Fruit fly (Drosophila melanogaster) whole organism, embryonic: ENCODE results near the gene CG7728.
A peak's percentile ranks its signal among the peaks of the same experiment; 100 is the strongest.

Experiments
- Ada2b ChIP-seq: fragments of 200-800 bp; sonication (Bioruptor generic); IDR thresholded peaks from 2 replicates; pipeline ENCODE4 v1.3.6; 2022; ENCODE audit warnings: missing biosample characterization, missing genetic modification characterization
- Atf-2 ChIP-seq: fragments of 200-800 bp; sonication (Bioruptor generic); optimal IDR thresholded peaks from 2 replicates; lab custom pipeline; 2016; ENCODE audit warnings: missing biosample characterization, missing genetic modification characterization
- B-H1 ChIP-seq: fragments of 200-800 bp; sonication (Bioruptor generic); IDR thresholded peaks from 3 replicates; pipeline ENCODE4 v1.3.6; 2022; ENCODE audit warnings: missing biosample characterization, missing genetic modification characterization
- BEAF-32 ChIP-seq: fragments of 200-800 bp; sonication (Bioruptor generic); optimal IDR thresholded peaks from 3 replicates; lab custom pipeline; 2017; ENCODE audit warnings: missing biosample characterization, missing genetic modification characterization, mild to moderate bottlenecking, moderate library complexity, missing genetic modification reagents
- CG10209 ChIP-seq: fragments of 200-800 bp; sonication (Bioruptor generic); optimal IDR thresholded peaks from 3 replicates; lab custom pipeline; 2017; ENCODE audit warnings: missing biosample characterization, mild to moderate bottlenecking, missing genetic modification characterization, missing genetic modification reagents
- CG10321 ChIP-seq: fragments of 200-800 bp; sonication (Bioruptor generic); IDR thresholded peaks from 2 replicates; pipeline ENCODE4 v1.3.6; 2022; ENCODE audit warnings: missing biosample characterization, missing genetic modification characterization
- CG10366 ChIP-seq: fragments of 200-800 bp; sonication (Bioruptor generic); IDR thresholded peaks from 2 replicates; pipeline ENCODE4 v1.3.6; 2022; ENCODE audit warnings: missing biosample characterization, missing genetic modification characterization
- CG10654 ChIP-seq: fragments of 200-800 bp; sonication (Bioruptor generic); optimal IDR thresholded peaks from 2 replicates; lab custom pipeline; 2016; ENCODE audit warnings: missing biosample characterization, missing genetic modification characterization
- CG11695 ChIP-seq: fragments of 200-800 bp; sonication (Bioruptor generic); IDR thresholded peaks from 3 replicates; pipeline ENCODE4 v1.3.6; 2022; ENCODE audit warnings: missing biosample characterization, missing genetic modification characterization
- CG12155 ChIP-seq: fragments of 200-800 bp; sonication (Bioruptor generic); optimal IDR thresholded peaks from 3 replicates; lab custom pipeline; 2016; ENCODE audit warnings: missing biosample characterization, missing genetic modification characterization
- CG12299 ChIP-seq: fragments of 200-800 bp; sonication (Bioruptor generic); optimal IDR thresholded peaks from 2 replicates; lab custom pipeline; 2018; ENCODE audit warnings: missing biosample characterization, mild to moderate bottlenecking, missing genetic modification characterization
- CG1233 ChIP-seq: fragments of 200-800 bp; sonication (Bioruptor generic); optimal IDR thresholded peaks from 4 replicates; lab custom pipeline; 2018; ENCODE audit warnings: missing biosample characterization, mild to moderate bottlenecking, missing genetic modification characterization
- CG12391 ChIP-seq: fragments of 200-800 bp; sonication (Bioruptor generic); optimal IDR thresholded peaks from 3 replicates; lab custom pipeline; 2018; ENCODE audit warnings: missing biosample characterization, mild to moderate bottlenecking, missing genetic modification characterization, moderate library complexity
- CG14965 ChIP-seq: fragments of 200-800 bp; sonication (Bioruptor generic); optimal IDR thresholded peaks from 2 replicates; lab custom pipeline; 2016; ENCODE audit warnings: missing biosample characterization, missing genetic modification characterization, borderline replicate concordance
- CG17361 ChIP-seq: fragments of 200-800 bp; sonication (Bioruptor generic); IDR thresholded peaks from 3 replicates; pipeline ENCODE4 v1.3.6; 2022; ENCODE audit warnings: missing biosample characterization, missing genetic modification characterization
- CG18619 ChIP-seq: fragments of 200-800 bp; sonication (Bioruptor generic); optimal IDR thresholded peaks from 3 replicates; lab custom pipeline; 2017; ENCODE audit warnings: missing biosample characterization, mild to moderate bottlenecking, missing genetic modification characterization
- CG3407 ChIP-seq: fragments of 200-800 bp; sonication (Bioruptor generic); optimal IDR thresholded peaks from 2 replicates; lab custom pipeline; 2018; ENCODE audit warnings: missing biosample characterization, mild to moderate bottlenecking, missing genetic modification characterization
- CG34376 ChIP-seq: fragments of 200-800 bp; sonication (Bioruptor generic); optimal IDR thresholded peaks from 2 replicates; lab custom pipeline; 2018; ENCODE audit warnings: missing biosample characterization, mild to moderate bottlenecking, missing genetic modification characterization
- CG3847 ChIP-seq: fragments of 200-800 bp; sonication (Bioruptor generic); IDR thresholded peaks from 2 replicates; pipeline ENCODE4 v1.3.6; 2022; ENCODE audit warnings: missing biosample characterization, missing genetic modification characterization
- CG4360 ChIP-seq: fragments of 200-800 bp; sonication (Bioruptor generic); IDR thresholded peaks from 2 replicates; pipeline ENCODE4 v1.3.6; 2022; ENCODE audit warnings: missing biosample characterization, missing genetic modification characterization
- CG4820 ChIP-seq: fragments of 200-800 bp; sonication (Bioruptor generic); optimal IDR thresholded peaks from 3 replicates; lab custom pipeline; 2016; ENCODE audit warnings: missing biosample characterization, missing genetic modification characterization
- CG5180 ChIP-seq: fragments of 200-800 bp; sonication (Bioruptor generic); optimal IDR thresholded peaks from 3 replicates; lab custom pipeline; 2017; ENCODE audit warnings: missing biosample characterization, missing genetic modification characterization, mild to moderate bottlenecking, moderate library complexity, missing genetic modification reagents
- CG6791 ChIP-seq: fragments of 200-800 bp; sonication (Bioruptor generic); IDR thresholded peaks from 3 replicates; pipeline ENCODE4 v1.3.6; 2022; ENCODE audit warnings: missing biosample characterization, missing genetic modification characterization; ENCODE audit not compliant: partially characterized antibody
- CG8290 ChIP-seq, 3 experiments: fragments of 200-800 bp; sonication (Bioruptor generic); optimal IDR thresholded peaks; 2 replicates each; lab custom pipeline; 2016 to 2019; ENCODE audit warnings: missing biosample characterization in 3 of 3, missing genetic modification characterization in 3 of 3, mild to moderate bottlenecking in 2 of 3, moderate library complexity in 1 of 3
- Gug ChIP-seq: fragments of 200-800 bp; sonication (Bioruptor generic); IDR thresholded peaks from 4 replicates; pipeline ENCODE4 v1.3.6; 2022; ENCODE audit warnings: missing biosample characterization, missing genetic modification characterization
- HLH3B ChIP-seq: fragments of 200-800 bp; sonication (Bioruptor generic); IDR thresholded peaks from 2 replicates; pipeline ENCODE4 v1.3.6; 2022; ENCODE audit warnings: missing biosample characterization, missing genetic modification characterization
- Hsf ChIP-seq: fragments of 200-800 bp; sonication (Bioruptor generic); optimal IDR thresholded peaks from 3 replicates; lab custom pipeline; 2016; ENCODE audit warnings: missing biosample characterization, missing genetic modification characterization
- PHDP ChIP-seq: fragments of 200-800 bp; sonication (Bioruptor generic); optimal IDR thresholded peaks from 3 replicates; lab custom pipeline; 2018; ENCODE audit warnings: missing biosample characterization, mild to moderate bottlenecking, missing genetic modification characterization, moderate library complexity
- Ravus ChIP-seq: fragments of 200-800 bp; sonication (Bioruptor generic); IDR thresholded peaks from 2 replicates; pipeline ENCODE4 v1.3.6; 2022; ENCODE audit warnings: missing biosample characterization, missing genetic modification characterization
- chif ChIP-seq, 2 experiments: fragments of 200-800 bp; sonication (Bioruptor generic); optimal IDR thresholded peaks; 3 replicates each; lab custom pipeline; 2016; ENCODE audit warnings: missing biosample characterization in 2 of 2, missing genetic modification characterization in 2 of 2
- chm ChIP-seq: fragments of 200-800 bp; sonication (Bioruptor generic); IDR thresholded peaks from 2 replicates; pipeline ENCODE4 v1.3.6; 2022; ENCODE audit warnings: missing biosample characterization, missing genetic modification characterization
- dmrt99B ChIP-seq: fragments of 200-800 bp; sonication (Bioruptor generic); optimal IDR thresholded peaks from 2 replicates; lab custom pipeline; 2018; ENCODE audit warnings: missing biosample characterization, mild to moderate bottlenecking, missing genetic modification characterization, moderate library complexity
- dpn ChIP-seq, 2 experiments: fragments of 200-800 bp; sonication (Bioruptor generic); optimal IDR thresholded peaks; 3 replicates each; lab custom pipeline; 2016; ENCODE audit warnings: missing biosample characterization in 2 of 2, missing genetic modification characterization in 2 of 2
- ftz-f1 ChIP-seq: fragments of 200-800 bp; sonication (Bioruptor generic); optimal IDR thresholded peaks from 2 replicates; lab custom pipeline; 2016; ENCODE audit warnings: missing biosample characterization, missing genetic modification characterization
- gem ChIP-seq: fragments of 200-800 bp; sonication (Bioruptor generic); optimal IDR thresholded peaks from 2 replicates; lab custom pipeline; 2019; ENCODE audit warnings: missing biosample characterization, mild to moderate bottlenecking, missing genetic modification characterization, moderate library complexity
- gro ChIP-seq: fragments of 200-800 bp; sonication (Bioruptor generic); optimal IDR thresholded peaks from 2 replicates; lab custom pipeline; 2016; ENCODE audit warnings: missing biosample characterization, missing genetic modification characterization
- ham ChIP-seq: fragments of 200-800 bp; sonication (Bioruptor generic); IDR thresholded peaks from 2 replicates; pipeline ENCODE4 v1.3.6; 2022; ENCODE audit warnings: missing biosample characterization, missing genetic modification characterization
- hth ChIP-seq: fragments of >200 bp; optimal IDR thresholded peaks from 2 replicates; lab custom pipeline; 2017; ENCODE audit warnings: inconsistent platforms
- inv ChIP-seq: fragments of 200-800 bp; sonication (Bioruptor generic); IDR thresholded peaks from 2 replicates; pipeline ENCODE4 v1.3.6; 2022; ENCODE audit warnings: missing biosample characterization, missing genetic modification characterization; ENCODE audit not compliant: partially characterized antibody
- ken ChIP-seq: fragments of 200-800 bp; sonication (Bioruptor generic); IDR thresholded peaks from 3 replicates; pipeline ENCODE4 v1.3.6; 2022; ENCODE audit warnings: missing biosample characterization, missing genetic modification characterization
- nau ChIP-seq: fragments of 200-800 bp; sonication (Bioruptor generic); optimal IDR thresholded peaks from 3 replicates; lab custom pipeline; 2017; ENCODE audit warnings: missing biosample characterization, mild to moderate bottlenecking, missing genetic modification characterization, missing genetic modification reagents
- psq ChIP-seq: fragments of 200-800 bp; sonication (Bioruptor generic); optimal IDR thresholded peaks from 2 replicates; lab custom pipeline; 2017; ENCODE audit warnings: missing biosample characterization, missing genetic modification characterization
- sc ChIP-seq, 3 experiments: fragments of >200 bp in 2 of 3; fragments of 200-800 bp in 1 of 3; sonication (Bioruptor generic) in 1 of 3; optimal IDR thresholded peaks; 2 replicates in 2 of 3; 3 replicates in 1 of 3; lab custom pipeline; 2017; ENCODE audit warnings: mild to moderate bottlenecking in 1 of 3, missing biosample characterization in 1 of 3, missing genetic modification characterization in 1 of 3, missing genetic modification reagents in 1 of 3
- sens-2 ChIP-seq: fragments of 200-800 bp; sonication (Bioruptor generic); IDR thresholded peaks from 2 replicates; pipeline ENCODE4 v1.3.6; 2022; ENCODE audit warnings: missing biosample characterization, missing genetic modification characterization
- seq ChIP-seq: fragments of 200-800 bp; sonication (Bioruptor generic); IDR thresholded peaks from 2 replicates; pipeline ENCODE4 v1.3.6; 2022; ENCODE audit warnings: missing biosample characterization, missing genetic modification characterization
- stwl ChIP-seq: fragments of 200-800 bp; sonication (Bioruptor generic); optimal IDR thresholded peaks from 3 replicates; lab custom pipeline; 2018; ENCODE audit warnings: missing biosample characterization, mild to moderate bottlenecking, missing genetic modification characterization, moderate library complexity
- sug ChIP-seq: fragments of 200-800 bp; optimal IDR thresholded peaks from 2 replicates; lab custom pipeline; 2019; ENCODE audit warnings: missing biosample characterization, mild to moderate bottlenecking, missing genetic modification characterization, moderate library complexity

Gene CG7728

DNA sequence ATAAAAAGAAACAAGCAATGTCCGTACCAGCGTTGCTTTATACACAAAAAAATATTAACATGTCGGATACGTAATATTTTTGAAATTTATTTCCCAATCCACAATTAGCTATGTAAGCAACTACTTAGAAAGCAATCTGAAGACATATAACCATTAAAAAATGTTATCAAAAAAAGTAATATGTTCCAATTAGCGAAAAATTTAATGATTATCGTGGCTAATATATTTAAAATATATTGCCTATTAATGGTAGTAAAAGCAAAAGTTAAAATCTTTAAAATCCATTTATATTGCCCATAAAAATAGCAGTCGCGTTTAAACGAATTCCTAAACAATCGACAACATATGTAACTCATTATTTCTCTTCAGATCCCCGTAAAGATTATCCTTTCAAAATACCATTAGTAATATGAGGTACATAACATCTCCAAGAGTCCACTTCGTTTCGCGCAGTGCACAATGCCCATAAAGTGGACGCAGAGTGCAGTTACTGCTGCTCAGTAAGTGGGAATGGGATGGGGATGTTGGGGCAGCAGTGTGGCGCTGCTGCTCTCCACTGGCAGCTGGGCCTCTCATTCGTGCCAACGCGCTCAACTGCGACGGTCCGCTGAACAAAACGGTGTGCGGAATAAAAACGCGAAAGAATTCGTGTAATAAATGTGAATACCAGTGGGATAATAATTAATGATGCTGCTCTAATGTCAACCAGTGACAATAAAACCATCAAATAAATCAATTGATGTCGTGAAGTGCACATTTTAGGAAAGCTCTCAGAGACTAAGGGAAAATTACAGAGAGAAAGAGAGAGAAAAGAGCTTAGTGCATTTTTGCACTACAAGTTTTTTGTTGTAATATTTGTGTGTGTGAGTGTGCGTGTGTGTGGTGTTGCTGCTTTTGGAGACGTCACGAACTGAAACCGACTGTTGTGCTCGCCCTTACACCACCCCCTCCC is 30.0 kb upstream of the CG7728 start (continued):
- TF ChIP-seq chm (GFP tag; lab: Robert Waterston, UW) (0 out of 2 replicates have a peak, but pooled peaks have one; percentile 50), ken (0 out of 3 replicates have a peak, but pooled peaks have one; percentile 42), CG10321 (GFP tag; lab: Robert Waterston, UW) (no peak), CG1233 (GFP tag; lab: Kevin White, UChicago) (no peak), CG10366 (GFP tag; lab: Robert Waterston, UW) (peak; percentile 30), sens-2 (no peak), nau (GFP tag; lab: Kevin White, UChicago) (peak; percentile 46), sc (optimal IDR thresholded peaks at IDR 0.05; lab: Kevin White, UChicago) (no peak), sc (GFP tag; optimal IDR thresholded peaks at IDR 0.05; lab: Kevin White, UChicago) (peak; percentile 4), gro (GFP tag; lab: Kevin White, UChicago) (peak; percentile 23), sug (tag; lab: Kevin White, UChicago) (peak; percentile 15), CG14965 (GFP tag; lab: Kevin White, UChicago) (no peak), CG5180 (GFP tag; lab: Kevin White, UChicago) (peak; percentile 63), CG3407 (peak; percentile 11), Atf-2 (peak; percentile 24), ham (GFP tag; lab: Robert Waterston, UW) (0 out of 2 replicates have a peak, but pooled peaks have one; percentile 37), CG17361 (GFP tag; lab: Robert Waterston, UW) (peak; percentile 88), CG11695 (GFP tag; lab: Robert Waterston, UW) (peak; percentile 33; the same call in 1 of the 3 replicates), B-H1 (GFP tag; lab: Robert Waterston, UW) (0 out of 3 replicates have a peak, but pooled peaks have one; percentile 22), CG4820 (GFP tag; lab: Kevin White, UChicago) (peak; percentile 48), hth (lab: Kevin White, UChicago) (no peak), dmrt99B (tag; lab: Kevin White, UChicago) (peak; percentile 73), seq (0 out of 2 replicates have a peak, but pooled peaks have one; percentile 18), BEAF-32 (GFP tag; lab: Kevin White, UChicago) (no peak), Ada2b (GFP tag; lab: Robert Waterston, UW) (peak; percentile 49; the same call in 1 of the 2 replicates), CG10209 (GFP tag; lab: Kevin White, UChicago) (peak; percentile 63), CG12299 (tag; lab: Kevin White, UChicago) (no peak), CG12391 (peak; percentile 64), HLH3B (peak; percentile 39; the same call in 1 of the 2 replicates), psq (GFP tag; lab: Kevin White, UChicago) (no peak), CG8290 (GFP tag; optimal IDR thresholded peaks at IDR 0.05; lab: Kevin White, UChicago) (no peak), CG8290 (tag; optimal IDR thresholded peaks at IDR 0.05; lab: Kevin White, UChicago) (peak in 1 of 2 experiments; percentile 74), Gug (GFP tag; lab: Robert Waterston, UW) (peak; percentile 61; the same call in 2 of the 4 replicates), CG34376 (GFP tag; lab: Kevin White, UChicago) (peak; percentile 2), PHDP (tag; lab: Kevin White, UChicago) (peak; percentile 28), Ravus (no peak), Hsf (GFP tag; lab: Kevin White, UChicago) (peak; percentile 37), CG18619 (peak; percentile 66), ftz-f1 (no peak), CG3847 (GFP tag; lab: Robert Waterston, UW) (peak; percentile 29; the same call in 1 of the 2 replicates), chif (GFP tag; optimal IDR thresholded peaks at IDR 0.05; lab: Kevin White, UChicago) (peak in 1 of 2 experiments; percentile 39), CG12155 (GFP tag; lab: Kevin White, UChicago) (peak; percentile 11), gem (peak; percentile 71), CG6791 (GFP tag; lab: Robert Waterston, UW) (no peak), CG4360 (GFP tag; lab: Robert Waterston, UW) (no peak), inv (GFP tag; lab: Robert Waterston, UW) (no peak), dpn (GFP tag; optimal IDR thresholded peaks at IDR 0.05; lab: Kevin White, UChicago) (peak in 1 of 2 experiments; percentile 50), CG10654 (GFP tag; lab: Kevin White, UChicago) (no peak), stwl (tag; lab: Kevin White, UChicago) (no peak)
